Fruit fly (Drosophila melanogaster) whole organism, embryonic: ENCODE measurements around the gene Cap-D3.

Experiments used
- Bdp1 ChIP-seq: fragments of 200-800 bp; sonication (Bioruptor generic); optimal IDR thresholded peaks from 3 replicates; lab custom pipeline; 2016; ENCODE audit warnings: missing biosample characterization, missing genetic modification characterization
- CG10565 ChIP-seq: fragments of 200-800 bp; sonication (Bioruptor generic); optimal IDR thresholded peaks from 3 replicates; lab custom pipeline; 2016; ENCODE audit warnings: missing biosample characterization, mild to moderate bottlenecking, missing genetic modification characterization
- CG11093 ChIP-seq: fragments of 200-800 bp; sonication (Bioruptor generic); IDR thresholded peaks from 3 replicates; pipeline ENCODE4 v1.3.6; 2022; ENCODE audit warnings: missing biosample characterization, missing genetic modification characterization
- CG11398 ChIP-seq: fragments of 200-800 bp; sonication (Bioruptor generic); optimal IDR thresholded peaks from 2 replicates; lab custom pipeline; 2016; ENCODE audit warnings: missing biosample characterization, missing genetic modification characterization
- CG11696 ChIP-seq: fragments of 200-800 bp; sonication (Bioruptor generic); IDR thresholded peaks from 2 replicates; pipeline ENCODE4 v1.3.6; 2022; ENCODE audit warnings: missing biosample characterization, missing genetic modification characterization
- CG12659 ChIP-seq: fragments of 200-800 bp; sonication (Bioruptor generic); optimal IDR thresholded peaks from 3 replicates; lab custom pipeline; 2017; ENCODE audit warnings: mild to moderate bottlenecking, missing biosample characterization, missing genetic modification reagents, missing genetic modification characterization
- CG12744 ChIP-seq: fragments of 200-800 bp; sonication (Bioruptor generic); optimal IDR thresholded peaks from 2 replicates; lab custom pipeline; 2016; ENCODE audit warnings: missing biosample characterization, missing genetic modification characterization
- CG14014 ChIP-seq: fragments of 200-800 bp; sonication (Bioruptor generic); IDR thresholded peaks from 2 replicates; pipeline ENCODE4 v1.3.6; 2022; ENCODE audit warnings: missing biosample characterization, missing genetic modification characterization
- CG18476 ChIP-seq: fragments of 200-800 bp; sonication (Bioruptor generic); optimal IDR thresholded peaks from 2 replicates; lab custom pipeline; 2016; ENCODE audit warnings: missing biosample characterization, mild to moderate bottlenecking, missing genetic modification characterization
- CG31224 ChIP-seq: fragments of 200-800 bp; sonication (Bioruptor generic); IDR thresholded peaks from 2 replicates; pipeline ENCODE4 v1.3.6; 2022; ENCODE audit warnings: missing biosample characterization, missing genetic modification characterization
- CG31388 ChIP-seq: fragments of 200-800 bp; sonication (Bioruptor generic); optimal IDR thresholded peaks from 2 replicates; lab custom pipeline; 2016; ENCODE audit warnings: missing biosample characterization, missing genetic modification characterization
- CG34422 ChIP-seq: fragments of 200-800 bp; sonication (Bioruptor generic); IDR thresholded peaks from 3 replicates; pipeline ENCODE4 v1.3.6; 2022; ENCODE audit warnings: missing biosample characterization, missing genetic modification characterization
- CG42726 ChIP-seq: fragments of 200-800 bp; sonication (Bioruptor generic); IDR thresholded peaks from 2 replicates; pipeline ENCODE4 v1.3.6; 2022; ENCODE audit warnings: missing biosample characterization, missing genetic modification characterization; ENCODE audit not compliant: partially characterized antibody
- CG6254 ChIP-seq: fragments of 200-800 bp; sonication (Bioruptor generic); optimal IDR thresholded peaks from 3 replicates; lab custom pipeline; 2017; ENCODE audit warnings: mild to moderate bottlenecking, missing biosample characterization, missing genetic modification reagents, missing genetic modification characterization
- CG6689 ChIP-seq: fragments of 200-800 bp; sonication (Bioruptor generic); IDR thresholded peaks from 2 replicates; pipeline ENCODE4 v1.3.6; 2022; ENCODE audit warnings: missing biosample characterization, missing genetic modification characterization
- CG7357 ChIP-seq: fragments of 200-800 bp; sonication (Bioruptor generic); IDR thresholded peaks from 3 replicates; pipeline ENCODE4 v1.3.6; 2022; ENCODE audit warnings: missing biosample characterization, missing genetic modification characterization
- CG7745 ChIP-seq: fragments of 200-800 bp; sonication (Bioruptor generic); optimal IDR thresholded peaks from 2 replicates; lab custom pipeline; 2018; ENCODE audit warnings: missing biosample characterization, mild to moderate bottlenecking, missing genetic modification characterization, moderate library complexity
- CoRest ChIP-seq: fragments of 200-800 bp; sonication (Bioruptor generic); optimal IDR thresholded peaks from 3 replicates; lab custom pipeline; 2018; ENCODE audit warnings: missing biosample characterization, mild to moderate bottlenecking, missing genetic modification characterization, moderate library complexity
- D19A ChIP-seq: fragments of 200-800 bp; optimal IDR thresholded peaks from 3 replicates; lab custom pipeline; 2019; ENCODE audit warnings: missing biosample characterization, mild to moderate bottlenecking, missing genetic modification characterization, moderate library complexity
- Drgx ChIP-seq: fragments of 200-800 bp; sonication (Bioruptor generic); IDR thresholded peaks from 2 replicates; pipeline ENCODE4 v1.3.6; 2022; ENCODE audit warnings: missing biosample characterization, missing genetic modification characterization
- E2f2 ChIP-seq: fragments of 200-800 bp; sonication (Bioruptor generic); IDR thresholded peaks from 2 replicates; pipeline ENCODE4 v1.3.6; 2022; ENCODE audit warnings: missing biosample characterization, missing genetic modification characterization
- Gug ChIP-seq: fragments of 200-800 bp; sonication (Bioruptor generic); IDR thresholded peaks from 4 replicates; pipeline ENCODE4 v1.3.6; 2022; ENCODE audit warnings: missing biosample characterization, missing genetic modification characterization
- HLH4C ChIP-seq: fragments of 200-800 bp; sonication (Bioruptor generic); IDR thresholded peaks from 3 replicates; pipeline ENCODE4 v1.3.6; 2022; ENCODE audit warnings: missing biosample characterization, missing genetic modification characterization; ENCODE audit not compliant: partially characterized antibody
- Hmr ChIP-seq: fragments of 200-800 bp; sonication (Bioruptor generic); optimal IDR thresholded peaks from 3 replicates; lab custom pipeline; 2017; ENCODE audit warnings: mild to moderate bottlenecking, missing biosample characterization, missing genetic modification reagents, missing genetic modification characterization
- Med ChIP-seq: fragments of 200-800 bp; sonication (Bioruptor generic); peaks from one replicate; lab custom pipeline; 2016; ENCODE audit warnings: missing biosample characterization, missing genetic modification characterization, mild to moderate bottlenecking, inconsistent platforms, moderate library complexity
- Oaz ChIP-seq: fragments of 200-800 bp; sonication (Bioruptor generic); IDR thresholded peaks from 2 replicates; pipeline ENCODE4 v1.3.6; 2022; ENCODE audit warnings: missing biosample characterization, missing genetic modification characterization
- Usf ChIP-seq: fragments of 200-800 bp; sonication (Bioruptor generic); optimal IDR thresholded peaks from 2 replicates; lab custom pipeline; 2017; ENCODE audit warnings: missing genotype, missing biosample characterization, missing genetic modification characterization
- al ChIP-seq: fragments of 200-800 bp; sonication (Bioruptor generic); IDR thresholded peaks from 2 replicates; pipeline ENCODE4 v1.3.6; 2022; ENCODE audit warnings: missing biosample characterization, missing genetic modification characterization
- bcd ChIP-seq: fragments of 200-800 bp; sonication (Bioruptor generic); optimal IDR thresholded peaks from 2 replicates; lab custom pipeline; 2017; ENCODE audit warnings: missing biosample characterization, mild to moderate bottlenecking, missing genetic modification characterization
- bsh ChIP-seq, 2 experiments: fragments of 200-800 bp; sonication (Bioruptor generic); optimal IDR thresholded peaks; 2 replicates each; lab custom pipeline; 2017 to 2018; ENCODE audit warnings: mild to moderate bottlenecking in 2 of 2, missing biosample characterization in 2 of 2, missing genetic modification characterization in 2 of 2, moderate library complexity in 1 of 2
- croc ChIP-seq: fragments of 200-800 bp; sonication (Bioruptor generic); conservative IDR thresholded peaks from 3 replicates; pipeline ENCODE4 v1.3.6; 2022; ENCODE audit warnings: missing biosample characterization, missing genetic modification characterization
- crp ChIP-seq, 2 experiments: fragments of 200-800 bp; sonication (Bioruptor generic); optimal IDR thresholded peaks; 2 replicates in 1 of 2; 3 replicates in 1 of 2; lab custom pipeline; 2017; ENCODE audit warnings: missing biosample characterization in 2 of 2, missing genetic modification characterization in 2 of 2, mild to moderate bottlenecking in 1 of 2, moderate library complexity in 1 of 2
- fd3F ChIP-seq: fragments of 200-800 bp; sonication (Bioruptor generic); optimal IDR thresholded peaks from 2 replicates; lab custom pipeline; 2018; ENCODE audit warnings: missing biosample characterization, mild to moderate bottlenecking, missing genetic modification characterization, moderate library complexity
- fu2 ChIP-seq: fragments of 200-800 bp; sonication (Bioruptor generic); optimal IDR thresholded peaks from 2 replicates; lab custom pipeline; 2016; ENCODE audit warnings: missing biosample characterization, missing genetic modification characterization
- grau ChIP-seq: fragments of 200-800 bp; optimal IDR thresholded peaks from 3 replicates; lab custom pipeline; 2019; ENCODE audit warnings: missing biosample characterization, mild to moderate bottlenecking, missing genetic modification characterization, moderate library complexity
- h ChIP-seq: fragments of >200 bp; optimal IDR thresholded peaks from 2 replicates; lab custom pipeline; 2017
- kah ChIP-seq: fragments of 200-800 bp; sonication (Bioruptor generic); optimal IDR thresholded peaks from 2 replicates; lab custom pipeline; 2018; ENCODE audit warnings: missing biosample characterization, mild to moderate bottlenecking, missing genetic modification characterization
- nom ChIP-seq: fragments of 200-800 bp; sonication (Bioruptor generic); optimal IDR thresholded peaks from 2 replicates; lab custom pipeline; 2017; ENCODE audit warnings: missing biosample characterization, missing genetic modification characterization, mild to moderate bottlenecking, moderate library complexity, missing genetic modification reagents
- p53 ChIP-seq: fragments of 200-800 bp; sonication (Bioruptor generic); optimal IDR thresholded peaks from 2 replicates; lab custom pipeline; 2016; ENCODE audit warnings: missing biosample characterization, missing genetic modification characterization
- pb ChIP-seq: fragments of 200-800 bp; sonication (Bioruptor generic); optimal IDR thresholded peaks from 3 replicates; lab custom pipeline; 2016; ENCODE audit warnings: missing biosample characterization, missing genetic modification characterization
- psq ChIP-seq: fragments of 200-800 bp; sonication (Bioruptor generic); optimal IDR thresholded peaks from 2 replicates; lab custom pipeline; 2017; ENCODE audit warnings: missing biosample characterization, missing genetic modification characterization
- sd ChIP-seq: fragments of 200-800 bp; sonication (Bioruptor generic); optimal IDR thresholded peaks from 3 replicates; lab custom pipeline; 2018; ENCODE audit warnings: missing biosample characterization, mild to moderate bottlenecking, missing genetic modification characterization, moderate library complexity
- seq ChIP-seq: fragments of 200-800 bp; sonication (Bioruptor generic); IDR thresholded peaks from 2 replicates; pipeline ENCODE4 v1.3.6; 2022; ENCODE audit warnings: missing biosample characterization, missing genetic modification characterization
- slou ChIP-seq: fragments of 200-800 bp; sonication (Bioruptor generic); optimal IDR thresholded peaks from 3 replicates; lab custom pipeline; 2016; ENCODE audit warnings: missing biosample characterization, missing genetic modification characterization
- sob ChIP-seq: fragments of 200-800 bp; sonication (Bioruptor generic); IDR thresholded peaks from 2 replicates; pipeline ENCODE4 v1.3.6; 2022; ENCODE audit warnings: missing biosample characterization, missing genetic modification characterization
- twi ChIP-seq: fragments of 200-800 bp; optimal IDR thresholded peaks from 2 replicates; lab custom pipeline; 2019; ENCODE audit warnings: missing biosample characterization, mild to moderate bottlenecking, missing genetic modification characterization, moderate library complexity
- vvl ChIP-seq: fragments of 200-800 bp; sonication (Bioruptor generic); IDR thresholded peaks from 2 replicates; pipeline ENCODE4 v1.3.6; 2022; ENCODE audit warnings: missing biosample characterization, missing genetic modification characterization
- z ChIP-seq: fragments of 200-800 bp; sonication (Bioruptor generic); IDR thresholded peaks from 3 replicates; pipeline ENCODE4 v1.3.6; 2022; ENCODE audit warnings: missing biosample characterization, missing genetic modification characterization
- zfh1 ChIP-seq: fragments of 200-800 bp; sonication (Bioruptor generic); IDR thresholded peaks from 3 replicates; pipeline ENCODE4 v1.3.6; 2022; ENCODE audit warnings: missing biosample characterization, missing genetic modification characterization

Cap-D3 gene

DNA sequence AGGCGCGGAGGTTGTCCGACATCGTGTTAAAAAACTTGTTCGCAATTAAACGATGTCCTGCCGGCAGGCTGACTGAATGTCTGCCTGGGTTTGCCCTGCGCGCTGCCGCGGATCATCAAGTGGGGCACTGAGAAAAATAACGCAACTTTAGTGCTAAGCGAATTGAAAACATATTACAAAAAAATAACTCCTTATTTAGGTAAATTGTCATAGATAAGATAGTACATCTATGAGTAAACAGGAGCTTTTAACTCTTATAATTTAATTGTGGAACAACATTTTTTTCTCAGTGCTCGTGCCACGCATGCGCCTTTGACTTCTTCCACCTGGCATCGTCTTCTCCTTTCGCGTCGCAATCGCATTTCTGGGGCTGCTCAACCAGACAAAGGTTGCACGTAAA, 45.7 kb upstream of the Cap-D3 start (continued):
- TF ChIP-seq bcd (GFP tag; lab: Kevin White, UChicago) (no peak), CG11093 (GFP tag; lab: Robert Waterston, UW) (no peak), CG10565 (GFP tag; lab: Kevin White, UChicago) (no peak), nom (GFP tag; lab: Kevin White, UChicago) (peak; percentile 78), vvl (GFP tag; lab: Robert Waterston, UW) (0 out of 2 replicates have a peak, but pooled peaks have one; percentile 11), crp (GFP tag; optimal IDR thresholded peaks at IDR 0.05; lab: Kevin White, UChicago) (no peak), HLH4C (GFP tag; lab: Robert Waterston, UW) (no peak), CG11696 (GFP tag; lab: Robert Waterston, UW) (no peak), Hmr (GFP tag; lab: Kevin White, UChicago) (no peak), Usf (GFP tag; lab: Kevin White, UChicago) (no peak), grau (tag; lab: Kevin White, UChicago) (no peak), h (lab: Kevin White, UChicago) (no peak), CG6689 (GFP tag; lab: Robert Waterston, UW) (0 out of 2 replicates have a peak, but pooled peaks have one; percentile 20), p53 (GFP tag; lab: Kevin White, UChicago) (no peak), bsh (GFP tag; optimal IDR thresholded peaks at IDR 0.05; lab: Kevin White, UChicago) (peak in 1 of 2 experiments; percentile 1)

DNA sequence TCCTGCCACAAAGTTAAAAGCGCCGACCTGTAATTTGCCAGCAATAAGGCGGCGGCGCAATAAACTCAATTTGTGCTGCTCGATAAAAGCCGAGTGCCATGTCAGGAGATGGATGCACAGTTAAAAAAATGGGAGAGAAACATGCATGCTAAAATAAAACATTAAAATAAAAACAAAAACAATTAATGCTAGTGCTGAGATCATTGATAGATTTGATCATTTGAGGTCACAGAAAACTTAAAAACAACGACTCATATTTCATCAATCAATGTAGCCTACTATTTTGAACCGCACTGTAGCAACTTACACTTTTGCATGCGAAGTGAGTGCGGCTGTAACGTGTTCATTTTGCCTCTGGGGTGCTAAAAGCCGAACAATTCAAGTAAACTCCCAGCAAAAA, 42.6 kb upstream of the Cap-D3 start:
- no peak for TF ChIP-seq CG34422
- TF ChIP-seq z (GFP tag; lab: Robert Waterston, UW): 0 out of 3 replicates have a peak, but pooled peaks have one; percentile 24
- peak; percentile 48 for TF ChIP-seq Drgx (GFP tag; lab: Robert Waterston, UW)
- no peak for TF ChIP-seq CG18476 (GFP tag; lab: Kevin White, UChicago)
- no peak for TF ChIP-seq CG11093 (GFP tag; lab: Robert Waterston, UW)
- TF ChIP-seq CG31224: no peak
- TF ChIP-seq zfh1 (GFP tag; lab: Robert Waterston, UW): 0 out of 3 replicates have a peak, but pooled peaks have one; percentile 34
- no peak for TF ChIP-seq seq (GFP tag; lab: Robert Waterston, UW)
- TF ChIP-seq CoRest (tag; lab: Kevin White, UChicago): no peak
- TF ChIP-seq Med (GFP tag; lab: Kevin White, UChicago): no peak
- TF ChIP-seq CG42726 (GFP tag; lab: Robert Waterston, UW): 0 out of 2 replicates have a peak, but pooled peaks have one; percentile 16
- no peak for TF ChIP-seq CG7357 (GFP tag; lab: Robert Waterston, UW)
- no peak for TF ChIP-seq bsh (GFP tag; optimal IDR thresholded peaks at IDR 0.05; lab: Kevin White, UChicago)
- no peak for TF ChIP-seq CG14014 (GFP tag; lab: Robert Waterston, UW)

DNA sequence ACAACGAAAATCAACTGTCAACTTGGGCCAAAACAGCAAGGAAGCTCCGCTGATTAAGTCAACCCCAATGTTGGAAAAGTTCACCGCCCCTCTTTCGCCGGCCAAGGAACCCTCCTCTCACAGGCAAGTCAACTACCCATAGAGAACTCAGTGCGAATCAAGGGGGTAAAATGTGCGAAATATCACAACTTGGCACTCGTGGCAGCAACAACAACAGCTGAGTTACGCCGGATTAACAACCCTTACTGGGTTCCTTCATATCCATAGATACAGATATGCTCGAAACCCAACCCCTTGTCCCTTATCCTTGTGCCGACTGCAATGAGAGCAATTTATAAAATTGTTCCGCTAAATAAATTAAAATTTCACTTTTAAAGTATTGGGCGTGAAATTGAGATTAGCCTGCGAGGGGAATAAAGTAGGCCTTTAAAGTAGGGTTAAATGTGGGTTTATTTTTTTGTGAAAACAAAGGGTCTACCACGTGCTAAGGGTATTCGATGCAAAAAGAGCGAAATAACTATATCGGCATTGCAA, 36.6 kb upstream of the Cap-D3 start:
- no peak for TF ChIP-seq fu2 (GFP tag; lab: Kevin White, UChicago)
- no peak for TF ChIP-seq CG6254 (GFP tag; lab: Kevin White, UChicago)
- TF ChIP-seq fd3F: no peak
- no peak for TF ChIP-seq Gug
- no peak for TF ChIP-seq pb (GFP tag; lab: Kevin White, UChicago)
- no peak for TF ChIP-seq CG11398 (GFP tag; lab: Kevin White, UChicago)
- TF ChIP-seq sob (GFP tag; lab: Robert Waterston, UW): no peak
- no peak for TF ChIP-seq kah (GFP tag; lab: Kevin White, UChicago)
- no peak for TF ChIP-seq twi (tag; lab: Kevin White, UChicago)
- TF ChIP-seq CG12659 (GFP tag; lab: Kevin White, UChicago): no peak
- TF ChIP-seq croc: no peak
- TF ChIP-seq psq (GFP tag; lab: Kevin White, UChicago): no peak
- TF ChIP-seq al (GFP tag; lab: Robert Waterston, UW): no peak
- TF ChIP-seq E2f2 (GFP tag; lab: Robert Waterston, UW): no peak
- no peak for TF ChIP-seq CG31388 (GFP tag; lab: Kevin White, UChicago)
- TF ChIP-seq Oaz (GFP tag; lab: Robert Waterston, UW): no peak
- TF ChIP-seq CG7745 (tag; lab: Kevin White, UChicago): peak; percentile 19
- no peak for TF ChIP-seq D19A (tag; lab: Kevin White, UChicago)
- TF ChIP-seq sd (tag; lab: Kevin White, UChicago): no peak
- TF ChIP-seq Bdp1: no peak
- no peak for TF ChIP-seq slou (GFP tag; lab: Kevin White, UChicago)
- no peak for TF ChIP-seq CG12744 (GFP tag; lab: Kevin White, UChicago)
